Worm (Caenorhabditis elegans) whole organism, young adult: ENCODE measurements around the gene Y43F8B.23.

Experiments
- D2030.7 ChIP-seq: fragments of 200-800 bp; sonication (Bioruptor generic); IDR thresholded peaks from 2 replicates; pipeline ENCODE4 v1.3.6; 2022; ENCODE audit warnings: missing genetic modification reagents, missing genetic modification characterization, missing compliant biosample characterization
- F52B5.7 ChIP-seq: sonication (generic microtip); optimal IDR thresholded peaks from 2 replicates; lab custom pipeline; 2016; ENCODE audit warnings: mild to moderate bottlenecking, missing genetic modification characterization, missing compliant biosample characterization
- F55B11.4 ChIP-seq: sonication (generic microtip); optimal IDR thresholded peaks from 2 replicates; lab custom pipeline; 2016; ENCODE audit warnings: missing compliant biosample characterization, missing genetic modification characterization, borderline replicate concordance; ENCODE audit not compliant: insufficient read depth
- K11D2.4 ChIP-seq: fragments of 200-800 bp; sonication (Bioruptor generic); IDR thresholded peaks from 2 replicates; pipeline ENCODE4 v1.3.6; 2022; ENCODE audit warnings: missing genetic modification reagents, missing genetic modification characterization, missing compliant biosample characterization
- attf-6 ChIP-seq: fragments of 200-800 bp; sonication (Bioruptor generic); IDR thresholded peaks from 2 replicates; pipeline ENCODE4 v1.3.6; 2022; ENCODE audit warnings: missing genetic modification reagents, missing genetic modification characterization, missing compliant biosample characterization
- bed-1 ChIP-seq: fragments of 200-800 bp; sonication (Bioruptor generic); IDR thresholded peaks from 2 replicates; pipeline ENCODE4 v1.3.6; 2022; ENCODE audit warnings: missing genetic modification reagents, missing genetic modification characterization, missing compliant biosample characterization
- cebp-1 ChIP-seq, 2 experiments: fragments of 200-800 bp in 1 of 2; sonication (Bioruptor generic) in 1 of 2; sonication (generic microtip) in 1 of 2; IDR thresholded peaks in 1 of 2; optimal IDR thresholded peaks in 1 of 2; 2 replicates each; pipeline versions ENCODE4 v1.3.6 to Lab custom; 2017 to 2022; ENCODE audit warnings: missing compliant biosample characterization in 2 of 2, missing genetic modification characterization in 2 of 2, mild to moderate bottlenecking in 1 of 2, missing genetic modification reagents in 1 of 2, moderate library complexity in 1 of 2
- cebp-2 ChIP-seq: fragments of 200-800 bp; sonication (Bioruptor generic); IDR thresholded peaks from 2 replicates; pipeline ENCODE4 v1.3.6; 2022; ENCODE audit warnings: missing genetic modification characterization, missing compliant biosample characterization
- ceh-100 ChIP-seq: fragments of 200-800 bp; sonication (Bioruptor generic); IDR thresholded peaks from 2 replicates; pipeline ENCODE4 v1.3.6; 2022; ENCODE audit warnings: missing genetic modification reagents, missing genetic modification characterization, missing compliant biosample characterization
- ceh-79 ChIP-seq: sonication (generic microtip); optimal IDR thresholded peaks from 2 replicates; lab custom pipeline; 2017; ENCODE audit warnings: mild to moderate bottlenecking, missing genetic modification characterization, missing compliant biosample characterization
- dpff-1 ChIP-seq: sonication (generic microtip); optimal IDR thresholded peaks from 2 replicates; lab custom pipeline; 2017; ENCODE audit warnings: mild to moderate bottlenecking, missing genetic modification characterization, missing compliant biosample characterization
- egl-18 ChIP-seq: fragments of 200-800 bp; sonication (Bioruptor generic); IDR thresholded peaks from 2 replicates; pipeline ENCODE4 v1.3.6; 2022; ENCODE audit warnings: missing genetic modification reagents, missing genetic modification characterization, missing compliant biosample characterization
- gei-17 ChIP-seq: fragments of 200-800 bp; sonication (Bioruptor generic); optimal IDR thresholded peaks from 2 replicates; lab custom pipeline; 2018; ENCODE audit warnings: mild to moderate bottlenecking, missing genetic modification characterization, missing compliant biosample characterization
- hmg-20 ChIP-seq: fragments of 200-800 bp; sonication (Bioruptor generic); IDR thresholded peaks from 2 replicates; pipeline ENCODE4 v1.3.6; 2022; ENCODE audit warnings: missing genetic modification reagents, missing genetic modification characterization, missing compliant biosample characterization
- lag-1 ChIP-seq: fragments of 200-800 bp; sonication (Bioruptor generic); IDR thresholded peaks from 2 replicates; pipeline ENCODE4 v1.3.6; 2022; ENCODE audit warnings: missing genetic modification reagents, missing genetic modification characterization, missing compliant biosample characterization
- let-526 ChIP-seq: fragments of 200-800 bp; sonication (Bioruptor generic); IDR thresholded peaks from 2 replicates; pipeline ENCODE4 v1.3.6; 2022; ENCODE audit warnings: missing genetic modification reagents, missing genetic modification characterization, missing compliant biosample characterization
- lin-54 ChIP-seq: fragments of 200-800 bp; sonication (Bioruptor generic); optimal IDR thresholded peaks from 2 replicates; lab custom pipeline; 2018; ENCODE audit warnings: mild to moderate bottlenecking, missing genetic modification characterization, missing compliant biosample characterization
- mel-28 ChIP-seq: sonication (generic microtip); optimal IDR thresholded peaks from 2 replicates; lab custom pipeline; 2016; ENCODE audit warnings: borderline replicate concordance, mild to moderate bottlenecking, missing genetic modification characterization, missing compliant biosample characterization
- mes-4 ChIP-seq: sonication (generic microtip); optimal IDR thresholded peaks from 2 replicates; lab custom pipeline; 2016; ENCODE audit warnings: missing genotype, missing genetic modification characterization, missing compliant biosample characterization
- nfya-2 ChIP-seq: fragments of 200-800 bp; sonication (Bioruptor generic); IDR thresholded peaks from 2 replicates; pipeline ENCODE4 v1.3.6; 2022; ENCODE audit warnings: missing genetic modification reagents, missing genetic modification characterization, missing compliant biosample characterization
- nfyb-1 ChIP-seq: fragments of 200-800 bp; sonication (Bioruptor generic); IDR thresholded peaks from 2 replicates; pipeline ENCODE4 v1.3.6; 2022; ENCODE audit warnings: missing genetic modification reagents, missing genetic modification characterization, missing compliant biosample characterization
- nhr-80 ChIP-seq: sonication (generic microtip); optimal IDR thresholded peaks from 2 replicates; lab custom pipeline; 2016; ENCODE audit warnings: missing genetic modification characterization, missing compliant biosample characterization
- snpc-4 ChIP-seq, 5 experiments: fragments of 150-350 bp in 1 of 5; sonication (generic microtip) in 4 of 5; optimal IDR thresholded peaks; 2 replicates each; lab custom pipeline; 2014 to 2018; ENCODE audit warnings: missing genetic modification characterization in 5 of 5, missing biosample characterization in 3 of 5, antibody characterized with exemption in 2 of 5, mild to moderate bottlenecking in 2 of 5, missing compliant biosample characterization in 2 of 5, missing genotype in 2 of 5, moderate library complexity in 2 of 5, missing genetic modification reagents in 1 of 5
- sptf-2 ChIP-seq: fragments of 200-800 bp; sonication (Bioruptor generic); optimal IDR thresholded peaks from 2 replicates; lab custom pipeline; 2018; ENCODE audit warnings: mild to moderate bottlenecking, missing genetic modification characterization, missing compliant biosample characterization
- tbp1 ChIP-seq: fragments of 200-800 bp; sonication (Bioruptor generic); optimal IDR thresholded peaks from 2 replicates; lab custom pipeline; 2018; ENCODE audit warnings: mild to moderate bottlenecking, missing genetic modification characterization, missing compliant biosample characterization
- unc-130 ChIP-seq: sonication (generic microtip); optimal IDR thresholded peaks from 2 replicates; lab custom pipeline; 2016; ENCODE audit warnings: missing genetic modification reagents, missing genetic modification characterization, missing compliant biosample characterization
- unc-62 ChIP-seq: fragments of 150-350 bp; optimal IDR thresholded peaks from 2 replicates; lab custom pipeline; 2014; ENCODE audit warnings: missing biosample characterization, missing genetic modification reagents, missing genetic modification characterization
- zfh-2 ChIP-seq: fragments of 200-800 bp; sonication (Bioruptor generic); conservative IDR thresholded peaks from 2 replicates; pipeline ENCODE4 v1.3.6; 2022; ENCODE audit warnings: missing genetic modification reagents, missing genetic modification characterization, missing compliant biosample characterization
- ztf-26 ChIP-seq: sonication (generic microtip); optimal IDR thresholded peaks from 2 replicates; lab custom pipeline; 2017; ENCODE audit warnings: missing genetic modification characterization, missing compliant biosample characterization

The Y43F8B.23 gene

DNA sequence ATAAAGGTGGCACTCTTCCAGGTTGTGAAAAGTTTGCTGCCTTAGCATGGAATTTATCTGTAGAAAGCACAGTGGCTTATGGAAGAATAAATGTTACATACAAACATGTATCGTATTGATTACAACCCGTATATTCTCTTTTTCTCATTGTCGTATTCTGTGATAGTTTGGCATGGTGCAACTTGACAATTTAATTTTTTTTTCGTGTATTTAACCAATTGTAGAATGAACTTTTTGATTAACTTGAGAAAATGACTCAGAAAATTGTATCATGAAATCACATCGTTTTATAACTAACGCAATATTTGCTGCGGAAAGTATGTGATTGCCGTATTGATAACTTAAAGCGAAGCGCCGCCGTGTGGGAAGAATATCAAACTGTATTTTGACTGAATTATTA, 10.3 kb downstream of the Y43F8B.23 start, which contains the start of gene Y43F8B.24:
Y43F8B.24 (plus strand) TSS at position 301 of the 400 bp plus-strand sequence.
- no peak for TF ChIP-seq ceh-79 (tag; lab: Kevin White, UChicago)
- no peak for TF ChIP-seq K11D2.4 (GFP tag; lab: Robert Waterston, UW)
- no peak for TF ChIP-seq lin-54 (GFP tag; lab: Kevin White, UChicago)
- no peak for TF ChIP-seq dpff-1 (tag; lab: Kevin White, UChicago)
- no peak for TF ChIP-seq bed-1 (GFP tag; lab: Robert Waterston, UW)
- TF ChIP-seq mel-28 (tag; lab: Kevin White, UChicago) = no peak
- TF ChIP-seq D2030.7 (GFP tag; lab: Robert Waterston, UW) = no peak
- no peak for TF ChIP-seq tbp1 (GFP tag; lab: Kevin White, UChicago)
- TF ChIP-seq hmg-20 (GFP tag; lab: Robert Waterston, UW) = no peak
- TF ChIP-seq gei-17 (GFP tag; lab: Kevin White, UChicago) = no peak
- TF ChIP-seq, all 124 proteins: peak for 0

DNA sequence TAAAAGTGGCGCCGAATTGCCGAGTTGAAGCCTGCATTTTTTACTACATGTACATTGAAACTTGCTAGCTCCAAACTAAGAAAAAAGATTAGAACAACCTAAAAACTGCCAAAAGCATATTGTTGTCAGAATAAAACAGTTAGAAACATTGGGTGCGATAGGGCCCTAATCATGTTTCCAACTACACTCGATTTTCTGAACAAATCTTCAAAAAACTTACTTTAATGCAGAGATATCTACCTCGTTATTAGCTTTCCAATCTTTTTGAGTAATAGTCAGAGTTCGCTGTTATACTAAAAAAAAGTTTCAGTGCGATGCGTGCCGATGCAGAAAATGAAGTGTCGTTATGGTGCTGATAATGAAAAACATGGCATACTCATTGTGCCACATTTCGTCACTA, 11.8 kb downstream of the Y43F8B.23 start, which contains the start of the genes Y43F8B.13 and Y43F8B.14:
Y43F8B.13 (plus strand) TSS at position 301 of the 400 bp plus-strand sequence.
Y43F8B.14 (minus strand) TSS at position 322 of the 400 bp plus-strand sequence.
- TF ChIP-seq let-526 (GFP tag; lab: Robert Waterston, UW) = no peak
- no peak for TF ChIP-seq ceh-100 (GFP tag; lab: Robert Waterston, UW)
- TF ChIP-seq zfh-2 (GFP tag; lab: Robert Waterston, UW) = no peak
- no peak for TF ChIP-seq egl-18 (GFP tag; lab: Robert Waterston, UW)
- TF ChIP-seq attf-6 (GFP tag; lab: Robert Waterston, UW) = no peak
- TF ChIP-seq nfya-2 (GFP tag; lab: Robert Waterston, UW) = no peak
- no peak for TF ChIP-seq ztf-26 (tag; lab: Kevin White, UChicago)

DNA sequence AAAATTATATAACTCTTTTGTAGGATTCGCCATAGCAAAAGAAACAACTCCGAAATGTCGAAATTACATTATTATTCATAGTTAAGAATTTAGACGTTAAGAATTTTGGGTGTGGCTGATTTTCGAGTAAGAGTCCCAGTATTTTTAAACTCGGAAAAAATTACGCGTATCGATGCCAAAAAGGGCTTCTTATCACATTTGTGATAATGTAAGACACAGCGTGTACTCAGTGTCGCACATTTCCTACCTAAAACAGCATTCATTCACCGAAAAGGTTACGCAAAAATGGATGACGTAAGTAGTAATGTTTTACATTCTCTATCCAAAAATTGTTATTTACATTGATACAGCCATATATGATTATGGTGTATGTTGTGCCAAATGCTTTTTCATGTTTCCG, 17.9 kb downstream of the Y43F8B.23 start, which contains the start of gene M04C3.5:
M04C3.5 (plus strand) TSS at position 190 of the 400 bp plus-strand sequence.
- TF ChIP-seq lag-1 (no peak), nhr-80 (tag; lab: Kevin White, UChicago) (peak; percentile 23)

DNA sequence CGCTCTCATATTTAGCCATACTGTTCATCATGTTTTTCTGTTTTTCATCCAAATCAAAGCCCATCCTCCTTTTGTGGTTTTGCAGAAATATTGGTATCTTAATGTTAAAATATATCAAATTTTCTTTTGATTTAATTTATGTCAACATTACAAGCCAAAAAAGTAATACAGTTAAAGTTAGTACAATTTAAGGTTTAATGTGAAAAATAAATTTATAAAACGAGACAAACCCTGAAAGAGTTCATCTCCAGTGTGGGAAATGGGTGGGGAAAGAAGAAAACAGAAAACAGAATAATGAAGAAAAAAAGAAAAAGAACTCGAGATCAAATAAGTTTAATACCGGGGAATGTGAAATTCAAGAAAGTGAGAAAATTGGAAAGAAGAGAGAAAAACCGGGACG, 18.6 kb downstream of the Y43F8B.23 start, which contains the start of gene M04C3.2:
M04C3.2 (minus strand) TSS at position 101 of the 400 bp plus-strand sequence.
- TF ChIP-seq F52B5.7 (no peak), nfyb-1 (GFP tag; lab: Robert Waterston, UW) (no peak), unc-130 (GFP tag; lab: Kevin White, UChicago) (no peak), ceh-100 (GFP tag; lab: Robert Waterston, UW) (no peak)

DNA sequence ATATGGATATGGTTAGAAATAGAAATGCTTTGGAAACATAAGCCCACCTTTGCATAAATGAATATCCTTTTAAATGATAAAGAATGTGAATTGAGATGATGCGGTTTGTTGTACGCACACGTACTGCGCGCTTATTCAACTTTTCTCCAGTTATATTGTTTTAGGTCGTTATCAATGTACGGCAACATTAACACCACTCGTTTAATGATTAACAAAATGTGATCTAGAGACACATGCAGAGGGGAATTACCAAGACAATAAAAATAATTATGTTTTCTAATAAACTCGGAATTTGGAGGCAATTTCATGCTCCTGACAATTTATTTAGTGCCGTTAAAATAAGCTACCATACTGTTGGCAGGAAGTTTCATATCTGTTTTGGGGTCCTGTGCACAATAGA, 22.0 kb downstream of the Y43F8B.23 start, which contains the start of gene M04C3.1:
M04C3.1 (minus strand) TSS at position 164 of the 400 bp plus-strand sequence.
- TF ChIP-seq F55B11.4 (tag; lab: Kevin White, UChicago) (no peak), snpc-4 (GFP tag; optimal IDR thresholded peaks at IDR 0.05; lab: Kevin White, UChicago) (no peak), snpc-4 (tag; optimal IDR thresholded peaks at IDR 0.05; lab: Kevin White, UChicago) (no peak), bed-1 (GFP tag; lab: Robert Waterston, UW) (no peak), nhr-80 (tag; lab: Kevin White, UChicago) (peak; percentile 23)
- TF ChIP-seq, all 124 proteins: peak for 1

DNA sequence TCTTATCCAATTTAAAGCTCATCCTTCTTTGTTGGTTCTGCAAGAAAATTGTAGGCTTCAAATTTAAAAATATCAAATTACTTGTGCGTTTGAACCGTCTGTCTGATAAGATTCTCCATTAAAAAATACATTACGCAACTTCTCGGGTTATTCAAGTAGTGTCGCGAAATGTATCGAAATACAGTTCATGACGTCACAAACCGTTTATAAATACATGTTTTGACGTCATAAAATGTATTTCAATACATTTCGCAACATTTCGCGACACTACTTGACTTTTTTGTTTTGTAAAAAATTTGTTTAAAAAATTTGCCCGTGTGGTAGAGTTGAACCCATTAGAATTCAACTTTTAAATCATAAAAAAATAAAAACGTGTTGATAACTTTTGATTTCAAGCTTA, 23.8 kb downstream of the Y43F8B.23 start:
- TF ChIP-seq cebp-1 (GFP tag; IDR thresholded peaks at IDR 0.05; lab: Robert Waterston, UW) (peak; percentile 36; the same call in 1 of the 2 replicates), cebp-1 (tag; optimal IDR thresholded peaks at IDR 0.05; lab: Kevin White, UChicago) (peak; percentile 88), mes-4 (tag; lab: Kevin White, UChicago) (no peak), sptf-2 (GFP tag; lab: Kevin White, UChicago) (no peak), unc-62 (GFP tag; lab: Kevin White, UChicago) (peak; percentile 3), cebp-2 (GFP tag; lab: Robert Waterston, UW) (no peak)
